Fruit fly (Drosophila melanogaster): ENCODE measurements around the gene CG11537.
A peak's percentile ranks its signal among the peaks of the same experiment; 100 is the strongest.

dm6 chr3L:3096726-3097597, 46.3 kb downstream of the CG11537 start:
- TF ChIP-seq CG34224 (GFP tag; IDR thresholded peaks at IDR 0.05; ENCODE audit: partially characterized antibody), result peak; percentile 12; the same call in 1 of the 3 replicates
- TF ChIP-seq Scr (GFP tag; IDR thresholded peaks at IDR 0.05; ENCODE audit: partially characterized antibody), result peak; percentile 45
- no peak for TF ChIP-seq CG9932 (GFP tag; IDR thresholded peaks at IDR 0.05)
- no peak for TF ChIP-seq grn (GFP tag; optimal IDR thresholded peaks at IDR 0.05)
- no peak for TF ChIP-seq kay (GFP tag; optimal IDR thresholded peaks at IDR 0.05)
- TF ChIP-seq CG7928 (GFP tag; optimal IDR thresholded peaks at IDR 0.05), result no peak

Data from whole organism, embryonic.